Worm (Caenorhabditis elegans) whole organism, L1 larva: ENCODE data around the gene clec-25.

Experiments
- ama-1 ChIP-seq: fragments of 150-350 bp; optimal IDR thresholded peaks from 2 replicates; lab custom pipeline; 2014
- ces-1 ChIP-seq: fragments of 150-350 bp; optimal IDR thresholded peaks from 2 replicates; lab custom pipeline; 2014; ENCODE audit warnings: missing biosample characterization, missing genetic modification reagents, missing genetic modification characterization
- dpl-1 ChIP-seq, 3 experiments: fragments of 150-350 bp in 2 of 3; sonication (generic microtip) in 1 of 3; optimal IDR thresholded peaks; 2 replicates each; lab custom pipeline; 2014 to 2017; ENCODE audit warnings: missing biosample characterization in 3 of 3, missing genetic modification characterization in 3 of 3, missing genetic modification reagents in 3 of 3
- elt-3 ChIP-seq, 6 experiments: fragments of 150-350 bp in 1 of 6; sonication (generic microtip); optimal IDR thresholded peaks; 2 replicates each; lab custom pipeline; 2017 to 2018; ENCODE audit warnings: missing biosample characterization in 6 of 6, missing genetic modification characterization in 6 of 6, inconsistent platforms in 1 of 6
- jun-1 ChIP-seq: fragments of 150-350 bp; optimal IDR thresholded peaks from 2 replicates; lab custom pipeline; 2014; ENCODE audit warnings: missing biosample characterization, missing genetic modification reagents, missing genetic modification characterization
- lin-35 ChIP-seq, 2 experiments: fragments of 150-350 bp; optimal IDR thresholded peaks; 2 replicates each; lab custom pipeline; 2014; ENCODE audit warnings: missing biosample characterization in 2 of 2, missing genetic modification characterization in 2 of 2, missing genetic modification reagents in 2 of 2
- mep-1 ChIP-seq: fragments of 150-350 bp; optimal IDR thresholded peaks from 2 replicates; lab custom pipeline; 2014; ENCODE audit warnings: missing biosample characterization, missing genetic modification characterization
- nhr-12 ChIP-seq: sonication (generic microtip); optimal IDR thresholded peaks from 2 replicates; lab custom pipeline; 2017; ENCODE audit warnings: missing biosample characterization, missing genetic modification characterization
- skn-1 ChIP-seq: fragments of 150-350 bp; optimal IDR thresholded peaks from 2 replicates; lab custom pipeline; 2014; ENCODE audit warnings: missing biosample characterization, missing genetic modification characterization
- snpc-4 ChIP-seq: fragments of 150-350 bp; optimal IDR thresholded peaks from 2 replicates; lab custom pipeline; 2014; ENCODE audit warnings: missing biosample characterization, missing genetic modification characterization
- tbx-2 ChIP-seq: sonication (generic microtip); optimal IDR thresholded peaks from 2 replicates; lab custom pipeline; 2016; ENCODE audit warnings: missing genetic modification characterization, missing compliant biosample characterization

- no peak for TF ChIP-seq lin-35 (GFP tag; optimal IDR thresholded peaks at IDR 0.05; lab: Kevin White, UChicago)
- no peak for TF ChIP-seq tbx-2 (tag; lab: Kevin White, UChicago)
- TF ChIP-seq dpl-1 (GFP tag; optimal IDR thresholded peaks at IDR 0.05; lab: Kevin White, UChicago): no peak
- TF ChIP-seq nhr-12: no peak
- no peak for TF ChIP-seq jun-1 (tag; lab: Kevin White, UChicago)
- no peak for TF ChIP-seq ces-1 (GFP tag; lab: Kevin White, UChicago)
- TF ChIP-seq mep-1: no peak
- TF ChIP-seq snpc-4 (tag; lab: Kevin White, UChicago): no peak
- no peak for TF ChIP-seq skn-1
- no peak for TF ChIP-seq ama-1 (lab: Kevin White, UChicago)
- TF ChIP-seq elt-3 (tag; optimal IDR thresholded peaks at IDR 0.05; lab: Kevin White, UChicago): no peak
These were observed 37.6 kb downstream of the clec-25 start, which contains the start of gene F09C6.14 for ce11 chrV:16880679-16881078.
